Worm (Caenorhabditis elegans) whole organism, L2 larva: Measurements from ENCODE around the gene chil-15.
A peak's percentile ranks its signal among the peaks of the same experiment; 100 is the strongest.

Source experiments
- C34F6.9 ChIP-seq: fragments of 150-350 bp; optimal IDR thresholded peaks from 2 replicates; lab custom pipeline; 2014; ENCODE audit warnings: missing biosample characterization, missing genetic modification characterization
- F13H6.1 ChIP-seq: sonication (generic microtip); optimal IDR thresholded peaks from 2 replicates; lab custom pipeline; 2016; ENCODE audit warnings: missing genetic modification characterization, missing compliant biosample characterization
- Y55F3AM.14 ChIP-seq: fragments of 200-800 bp; sonication (Bioruptor generic); optimal IDR thresholded peaks from 2 replicates; lab custom pipeline; 2018; ENCODE audit warnings: mild to moderate bottlenecking, missing genetic modification characterization, missing compliant biosample characterization
- ZK546.5 ChIP-seq: sonication (generic microtip); optimal IDR thresholded peaks from 2 replicates; lab custom pipeline; 2017; ENCODE audit warnings: missing biosample characterization, missing genetic modification characterization
- alr-1 ChIP-seq: fragments of 150-350 bp; optimal IDR thresholded peaks from 2 replicates; lab custom pipeline; 2014; ENCODE audit warnings: missing biosample characterization, missing genetic modification characterization
- blmp-1 ChIP-seq: sonication (generic microtip); optimal IDR thresholded peaks from 2 replicates; lab custom pipeline; 2017; ENCODE audit warnings: missing genetic modification characterization, mild to moderate bottlenecking, missing compliant biosample characterization, antibody characterized with exemption, moderate library complexity; ENCODE audit not compliant: insufficient read depth
- ceh-16 ChIP-seq: fragments of 150-350 bp; optimal IDR thresholded peaks from 2 replicates; lab custom pipeline; 2014; ENCODE audit warnings: missing biosample characterization, missing genetic modification characterization
- ceh-82 ChIP-seq: fragments of 150-350 bp; optimal IDR thresholded peaks from 2 replicates; lab custom pipeline; 2014; ENCODE audit warnings: missing biosample characterization, missing genetic modification characterization
- crh-2 ChIP-seq: sonication (generic microtip); optimal IDR thresholded peaks from 2 replicates; lab custom pipeline; 2017; ENCODE audit warnings: missing biosample characterization, missing genetic modification characterization
- dmd-4 ChIP-seq: sonication (generic microtip); optimal IDR thresholded peaks from 2 replicates; lab custom pipeline; 2017; ENCODE audit warnings: missing biosample characterization, missing genetic modification characterization
- egl-27 ChIP-seq: sonication (generic microtip); optimal IDR thresholded peaks from 3 replicates; lab custom pipeline; 2017; ENCODE audit warnings: missing biosample characterization, missing genetic modification reagents, missing genetic modification characterization
- elt-3 ChIP-seq: sonication (generic microtip); optimal IDR thresholded peaks from 2 replicates; lab custom pipeline; 2017; ENCODE audit warnings: missing biosample characterization, missing genetic modification characterization
- fos-1 ChIP-seq: fragments of 150-350 bp; optimal IDR thresholded peaks from 2 replicates; lab custom pipeline; 2014; ENCODE audit warnings: missing biosample characterization, missing genetic modification characterization
- gmeb-1 ChIP-seq: fragments of 150-350 bp; optimal IDR thresholded peaks from 2 replicates; lab custom pipeline; 2014; ENCODE audit warnings: missing biosample characterization, missing genetic modification characterization
- lin-11 ChIP-seq: fragments of 150-350 bp; sonication (generic microtip); optimal IDR thresholded peaks from 2 replicates; lab custom pipeline; 2014; ENCODE audit warnings: missing biosample characterization, missing genetic modification characterization, inconsistent platforms, mixed read lengths
- lsy-2 ChIP-seq, 2 experiments: fragments of 150-350 bp in 1 of 2; sonication (generic microtip) in 1 of 2; optimal IDR thresholded peaks; 2 replicates each; lab custom pipeline; 2014 to 2017; ENCODE audit warnings: missing biosample characterization in 2 of 2, missing genetic modification characterization in 2 of 2
- mdl-1 ChIP-seq, 2 experiments: fragments of 150-350 bp in 1 of 2; sonication (generic microtip) in 1 of 2; optimal IDR thresholded peaks; 2 replicates each; lab custom pipeline; 2017; ENCODE audit warnings: missing biosample characterization in 2 of 2, missing genetic modification characterization in 2 of 2
- nhr-10 ChIP-seq: sonication (generic microtip); optimal IDR thresholded peaks from 2 replicates; lab custom pipeline; 2017; ENCODE audit warnings: missing biosample characterization, missing genetic modification characterization
- nhr-11 ChIP-seq: fragments of 150-350 bp; optimal IDR thresholded peaks from 2 replicates; lab custom pipeline; 2014; ENCODE audit warnings: missing biosample characterization, missing genetic modification characterization
- nhr-12 ChIP-seq: fragments of 150-350 bp; optimal IDR thresholded peaks from 2 replicates; lab custom pipeline; 2014; ENCODE audit warnings: missing biosample characterization, missing genetic modification characterization
- nhr-129 ChIP-seq: fragments of 150-350 bp; optimal IDR thresholded peaks from 2 replicates; lab custom pipeline; 2014; ENCODE audit warnings: missing biosample characterization, missing genetic modification characterization
- nhr-21 ChIP-seq: fragments of 150-350 bp; optimal IDR thresholded peaks from 2 replicates; lab custom pipeline; 2014; ENCODE audit warnings: missing biosample characterization, missing genetic modification characterization
- nhr-25 ChIP-seq: fragments of 150-350 bp; sonication (generic microtip); optimal IDR thresholded peaks from 3 replicates; lab custom pipeline; 2014; ENCODE audit warnings: missing biosample characterization, missing genetic modification characterization
- nhr-6 ChIP-seq: fragments of 150-350 bp; optimal IDR thresholded peaks from 2 replicates; lab custom pipeline; 2014; ENCODE audit warnings: missing biosample characterization, missing genetic modification characterization
- peb-1 ChIP-seq: fragments of 150-350 bp; optimal IDR thresholded peaks from 2 replicates; lab custom pipeline; 2014; ENCODE audit warnings: missing biosample characterization, missing genetic modification characterization
- sma-3 ChIP-seq: sonication (generic microtip); optimal IDR thresholded peaks from 2 replicates; lab custom pipeline; 2016; ENCODE audit warnings: missing genetic modification reagents, missing genetic modification characterization, missing compliant biosample characterization
- sma-9 ChIP-seq, 2 experiments: fragments of 150-350 bp in 1 of 2; sonication (generic microtip) in 1 of 2; optimal IDR thresholded peaks; 2 replicates each; lab custom pipeline; 2014 to 2016; ENCODE audit warnings: missing genetic modification characterization in 2 of 2, mild to moderate bottlenecking in 1 of 2, missing biosample characterization in 1 of 2, missing compliant biosample characterization in 1 of 2, missing genetic modification reagents in 1 of 2, moderate library complexity in 1 of 2
- unc-55 ChIP-seq: fragments of 150-350 bp; sonication (generic microtip); optimal IDR thresholded peaks from 3 replicates; lab custom pipeline; 2014; ENCODE audit warnings: missing biosample characterization, missing genetic modification reagents, missing genetic modification characterization
- ztf-1 ChIP-seq: fragments of 200-800 bp; sonication (Bioruptor generic); conservative IDR thresholded peaks from 2 replicates; pipeline ENCODE4 v1.3.6; 2022; ENCODE audit warnings: missing genetic modification characterization, missing compliant biosample characterization
- ztf-11 ChIP-seq: sonication (generic microtip); optimal IDR thresholded peaks from 2 replicates; lab custom pipeline; 2017; ENCODE audit warnings: missing biosample characterization, missing genetic modification characterization
- ztf-4 ChIP-seq: fragments of 150-350 bp; optimal IDR thresholded peaks from 2 replicates; lab custom pipeline; 2014; ENCODE audit warnings: missing biosample characterization, missing genetic modification characterization

The chil-15 gene

ce11 chrII:9489922-9490321 lies 46.5 kb upstream of the chil-15 start:
- TF ChIP-seq gmeb-1 (tag; lab: Kevin White, UChicago) = no peak
- no peak for TF ChIP-seq elt-3

- peak; percentile 93 for TF ChIP-seq sma-9 (GFP tag; optimal IDR thresholded peaks at IDR 0.05; lab: Kevin White, UChicago)
- no peak for TF ChIP-seq sma-9 (tag; optimal IDR thresholded peaks at IDR 0.05; lab: Kevin White, UChicago)
- TF ChIP-seq nhr-25 (tag; lab: Kevin White, UChicago) = peak; percentile 57
- no peak for TF ChIP-seq ZK546.5
- peak; percentile 18 for TF ChIP-seq nhr-129 (tag; lab: Kevin White, UChicago)
- peak; percentile 53 for TF ChIP-seq blmp-1 (tag; lab: Kevin White, UChicago)
- peak; percentile 65 for TF ChIP-seq egl-27
- no peak for TF ChIP-seq nhr-12 (tag; lab: Kevin White, UChicago)
- no peak for TF ChIP-seq alr-1
- TF ChIP-seq Y55F3AM.14 = peak; percentile 6
- TF ChIP-seq F13H6.1 (tag; lab: Kevin White, UChicago) = peak; percentile 54
- TF ChIP-seq mdl-1 (tag; optimal IDR thresholded peaks at IDR 0.05; lab: Kevin White, UChicago) = peak; percentile 56 to 59
- no peak for TF ChIP-seq nhr-10
- peak; percentile 29 for TF ChIP-seq lin-11 (tag; lab: Kevin White, UChicago)
- peak; percentile 2 for TF ChIP-seq C34F6.9 (tag; lab: Kevin White, UChicago)
- TF ChIP-seq ztf-1 (GFP tag; lab: Robert Waterston, UW) = no peak
- TF ChIP-seq nhr-21 (tag; lab: Kevin White, UChicago) = peak; percentile 64
- peak; percentile 61 for TF ChIP-seq sma-3 (GFP tag; lab: Kevin White, UChicago)
- peak; percentile 64 for TF ChIP-seq fos-1 (tag; lab: Kevin White, UChicago)
- peak; percentile 42 for TF ChIP-seq gmeb-1 (tag; lab: Kevin White, UChicago)
- peak; percentile 24 for TF ChIP-seq ztf-4 (tag; lab: Kevin White, UChicago)
- peak in 1 of 2 experiments; percentile 30 for TF ChIP-seq lsy-2 (tag; optimal IDR thresholded peaks at IDR 0.05; lab: Kevin White, UChicago)
These were observed 44.0 kb upstream of the chil-15 start, which contains the start of gene T19H5.4 for ce11 chrII:9487337-9487950. TSS of gene T19H5.4 (minus strand) at chrII:9487387.

- TF ChIP-seq lsy-2 (tag; optimal IDR thresholded peaks at IDR 0.05; lab: Kevin White, UChicago) = no peak
- TF ChIP-seq nhr-21 (tag; lab: Kevin White, UChicago) = peak; percentile 37
- TF ChIP-seq crh-2 (tag; lab: Kevin White, UChicago) = no peak
- TF ChIP-seq nhr-11 = no peak
- peak; percentile 7 for TF ChIP-seq fos-1 (tag; lab: Kevin White, UChicago)
- TF ChIP-seq sma-9 (GFP tag; optimal IDR thresholded peaks at IDR 0.05; lab: Kevin White, UChicago) = peak; percentile 6
- TF ChIP-seq sma-9 (tag; optimal IDR thresholded peaks at IDR 0.05; lab: Kevin White, UChicago) = no peak
- no peak for TF ChIP-seq peb-1 (tag; lab: Kevin White, UChicago)
- no peak for TF ChIP-seq ceh-82 (tag; lab: Kevin White, UChicago)
These were observed 41.8 kb upstream of the chil-15 start for ce11 chrII:9485081-9485730.

- TF ChIP-seq egl-27 = no peak
- peak; percentile 67 for TF ChIP-seq fos-1 (tag; lab: Kevin White, UChicago)
- peak; percentile 28 for TF ChIP-seq sma-9 (GFP tag; optimal IDR thresholded peaks at IDR 0.05; lab: Kevin White, UChicago)
- TF ChIP-seq sma-9 (tag; optimal IDR thresholded peaks at IDR 0.05; lab: Kevin White, UChicago) = no peak
These were observed 39.9 kb upstream of the chil-15 start for ce11 chrII:9483342-9483741.

- TF ChIP-seq nhr-25 (tag; lab: Kevin White, UChicago) (no peak), unc-55 (GFP tag; lab: Kevin White, UChicago) (no peak), ztf-4 (tag; lab: Kevin White, UChicago) (no peak), ZK546.5 (no peak), fos-1 (tag; lab: Kevin White, UChicago) (no peak), sma-9 (GFP tag; optimal IDR thresholded peaks at IDR 0.05; lab: Kevin White, UChicago) (no peak), sma-9 (tag; optimal IDR thresholded peaks at IDR 0.05; lab: Kevin White, UChicago) (no peak), dmd-4 (tag; lab: Kevin White, UChicago) (no peak), ztf-11 (tag; lab: Kevin White, UChicago) (no peak), nhr-21 (tag; lab: Kevin White, UChicago) (no peak), nhr-6 (tag; lab: Kevin White, UChicago) (no peak), nhr-12 (tag; lab: Kevin White, UChicago) (no peak), F13H6.1 (tag; lab: Kevin White, UChicago) (no peak), ceh-16 (tag; lab: Kevin White, UChicago) (no peak), lsy-2 (tag; optimal IDR thresholded peaks at IDR 0.05; lab: Kevin White, UChicago) (no peak)
- TF ChIP-seq, all 48 proteins: peak for 0
These were observed 39.1 kb upstream of the chil-15 start for ce11 chrII:9482529-9482928.
